Fruit fly (Drosophila melanogaster) whole organism, embryonic: Measurements from ENCODE around the gene Arpc4.

ENCODE experiments used
- Adf1 ChIP-seq: fragments of 200-800 bp; sonication (Bioruptor generic); IDR thresholded peaks from 2 replicates; pipeline ENCODE4 v1.3.6; 2022; ENCODE audit warnings: missing biosample characterization, missing genetic modification characterization
- B-H2 ChIP-seq: fragments of 200-800 bp; sonication (Bioruptor generic); optimal IDR thresholded peaks from 2 replicates; lab custom pipeline; 2018; ENCODE audit warnings: missing biosample characterization, mild to moderate bottlenecking, missing genetic modification characterization
- Bdp1 ChIP-seq: fragments of 200-800 bp; sonication (Bioruptor generic); optimal IDR thresholded peaks from 3 replicates; lab custom pipeline; 2016; ENCODE audit warnings: missing biosample characterization, missing genetic modification characterization
- Blimp-1 ChIP-seq: fragments of 200-800 bp; sonication (Bioruptor generic); optimal IDR thresholded peaks from 3 replicates; lab custom pipeline; 2018; ENCODE audit warnings: missing biosample characterization, missing genetic modification characterization, mild to moderate bottlenecking, moderate library complexity, missing genetic modification reagents
- CG1024 ChIP-seq: fragments of 200-800 bp; sonication (Bioruptor generic); IDR thresholded peaks from 2 replicates; pipeline ENCODE4 v1.3.6; 2022; ENCODE audit warnings: missing biosample characterization, missing genetic modification characterization
- CG13894 ChIP-seq: fragments of 200-800 bp; sonication (Bioruptor generic); optimal IDR thresholded peaks from 3 replicates; lab custom pipeline; 2018; ENCODE audit warnings: missing biosample characterization, mild to moderate bottlenecking, missing genetic modification characterization, moderate library complexity
- CG1603 ChIP-seq: fragments of 200-800 bp; sonication (Bioruptor generic); optimal IDR thresholded peaks from 2 replicates; lab custom pipeline; 2019; ENCODE audit warnings: missing biosample characterization, mild to moderate bottlenecking, missing genetic modification characterization, moderate library complexity
- CG17912 ChIP-seq: fragments of 200-800 bp; sonication (Bioruptor generic); optimal IDR thresholded peaks from 2 replicates; lab custom pipeline; 2018; ENCODE audit warnings: missing biosample characterization, mild to moderate bottlenecking, missing genetic modification characterization
- CG2120 ChIP-seq: fragments of 200-800 bp; sonication (Bioruptor generic); optimal IDR thresholded peaks from 3 replicates; lab custom pipeline; 2016; ENCODE audit warnings: missing biosample characterization, missing genetic modification characterization
- CG34224 ChIP-seq: fragments of 200-800 bp; sonication (Bioruptor generic); IDR thresholded peaks from 3 replicates; pipeline ENCODE4 v1.3.6; 2022; ENCODE audit warnings: missing biosample characterization, missing genetic modification characterization; ENCODE audit not compliant: partially characterized antibody
- CG34376 ChIP-seq: fragments of 200-800 bp; sonication (Bioruptor generic); optimal IDR thresholded peaks from 2 replicates; lab custom pipeline; 2018; ENCODE audit warnings: missing biosample characterization, mild to moderate bottlenecking, missing genetic modification characterization
- CG34422 ChIP-seq: fragments of 200-800 bp; sonication (Bioruptor generic); IDR thresholded peaks from 3 replicates; pipeline ENCODE4 v1.3.6; 2022; ENCODE audit warnings: missing biosample characterization, missing genetic modification characterization
- CG42726 ChIP-seq: fragments of 200-800 bp; sonication (Bioruptor generic); IDR thresholded peaks from 2 replicates; pipeline ENCODE4 v1.3.6; 2022; ENCODE audit warnings: missing biosample characterization, missing genetic modification characterization; ENCODE audit not compliant: partially characterized antibody
- CG4328 ChIP-seq: fragments of 200-800 bp; sonication (Bioruptor generic); optimal IDR thresholded peaks from 3 replicates; lab custom pipeline; 2017; ENCODE audit warnings: missing biosample characterization, missing genetic modification reagents, missing genetic modification characterization
- CG4617 ChIP-seq: fragments of 200-800 bp; sonication (Bioruptor generic); optimal IDR thresholded peaks from 3 replicates; lab custom pipeline; 2016; ENCODE audit warnings: missing biosample characterization, missing genetic modification characterization, borderline replicate concordance
- CG7372 ChIP-seq: fragments of 200-800 bp; sonication (Bioruptor generic); IDR thresholded peaks from 2 replicates; pipeline ENCODE4 v1.3.6; 2022; ENCODE audit warnings: missing biosample characterization, missing genetic modification characterization
- CG9932 ChIP-seq: fragments of 200-800 bp; sonication (Bioruptor generic); IDR thresholded peaks from 2 replicates; pipeline ENCODE4 v1.3.6; 2022; ENCODE audit warnings: missing biosample characterization, missing genetic modification characterization
- Deaf1 ChIP-seq: fragments of 200-800 bp; optimal IDR thresholded peaks from 3 replicates; lab custom pipeline; 2019; ENCODE audit warnings: missing biosample characterization, mild to moderate bottlenecking, missing genetic modification characterization, moderate library complexity
- Fer3 ChIP-seq: fragments of 200-800 bp; sonication (Bioruptor generic); optimal IDR thresholded peaks from 2 replicates; lab custom pipeline; 2018; ENCODE audit warnings: missing biosample characterization, mild to moderate bottlenecking, missing genetic modification characterization, moderate library complexity
- MTF-1 ChIP-seq: fragments of 200-800 bp; sonication (Bioruptor generic); optimal IDR thresholded peaks from 2 replicates; lab custom pipeline; 2018; ENCODE audit warnings: missing biosample characterization, mild to moderate bottlenecking, missing genetic modification characterization, borderline replicate concordance
- Meics ChIP-seq: fragments of 200-800 bp; sonication (Bioruptor generic); optimal IDR thresholded peaks from 2 replicates; lab custom pipeline; 2017; ENCODE audit warnings: missing biosample characterization, mild to moderate bottlenecking, missing genetic modification characterization
- Ptx1 ChIP-seq: fragments of 200-800 bp; sonication (Bioruptor generic); IDR thresholded peaks from 2 replicates; pipeline ENCODE4 v1.3.6; 2022; ENCODE audit warnings: missing biosample characterization, missing genetic modification characterization
- Rfx ChIP-seq: fragments of 200-800 bp; sonication (Bioruptor generic); IDR thresholded peaks from 2 replicates; pipeline ENCODE4 v1.3.6; 2022; ENCODE audit warnings: missing biosample characterization, missing genetic modification characterization
- Scr ChIP-seq: fragments of 200-800 bp; sonication (Bioruptor generic); IDR thresholded peaks from 2 replicates; pipeline ENCODE4 v1.3.6; 2022; ENCODE audit warnings: missing biosample characterization, missing genetic modification characterization; ENCODE audit not compliant: partially characterized antibody
- Six4 ChIP-seq: fragments of 200-800 bp; sonication (Bioruptor generic); optimal IDR thresholded peaks from 2 replicates; lab custom pipeline; 2016; ENCODE audit warnings: missing biosample characterization, missing genetic modification characterization
- Xrp1 ChIP-seq: fragments of 200-800 bp; sonication (Bioruptor generic); IDR thresholded peaks from 2 replicates; pipeline ENCODE4 v1.3.6; 2022; ENCODE audit warnings: missing biosample characterization, missing genetic modification characterization
- abd-A ChIP-seq: fragments of 200-800 bp; sonication (Bioruptor generic); optimal IDR thresholded peaks from 3 replicates; lab custom pipeline; 2019; ENCODE audit warnings: missing biosample characterization, mild to moderate bottlenecking, missing genetic modification characterization, moderate library complexity
- amos ChIP-seq: fragments of 200-800 bp; sonication (Bioruptor generic); IDR thresholded peaks from 2 replicates; pipeline ENCODE4 v1.3.6; 2022; ENCODE audit warnings: missing biosample characterization, missing genetic modification characterization; ENCODE audit not compliant: partially characterized antibody
- ato ChIP-seq: fragments of 200-800 bp; sonication (Bioruptor generic); IDR thresholded peaks from 2 replicates; pipeline ENCODE4 v1.3.6; 2022; ENCODE audit warnings: missing biosample characterization, missing genetic modification characterization; ENCODE audit not compliant: partially characterized antibody
- bbx ChIP-seq: fragments of 200-800 bp; sonication (Bioruptor generic); IDR thresholded peaks from 2 replicates; pipeline ENCODE4 v1.3.6; 2022; ENCODE audit warnings: missing biosample characterization, missing genetic modification characterization; ENCODE audit not compliant: partially characterized antibody
- cato ChIP-seq: fragments of 200-800 bp; sonication (Bioruptor generic); optimal IDR thresholded peaks from 2 replicates; lab custom pipeline; 2016; ENCODE audit warnings: missing biosample characterization, missing genetic modification characterization, borderline replicate concordance
- caup ChIP-seq: fragments of 200-800 bp; sonication (Bioruptor generic); optimal IDR thresholded peaks from 3 replicates; lab custom pipeline; 2017; ENCODE audit warnings: missing biosample characterization, mild to moderate bottlenecking, missing genetic modification characterization, moderate library complexity; ENCODE audit not compliant: severe bottlenecking
- chinmo ChIP-seq: fragments of 200-800 bp; sonication (Bioruptor generic); IDR thresholded peaks from 4 replicates; pipeline ENCODE4 v1.3.6; 2022; ENCODE audit warnings: missing biosample characterization, missing genetic modification characterization; ENCODE audit not compliant: partially characterized antibody
- chm ChIP-seq: fragments of 200-800 bp; sonication (Bioruptor generic); IDR thresholded peaks from 2 replicates; pipeline ENCODE4 v1.3.6; 2022; ENCODE audit warnings: missing biosample characterization, missing genetic modification characterization
- corto ChIP-seq: fragments of 200-800 bp; sonication (Bioruptor generic); optimal IDR thresholded peaks from 2 replicates; lab custom pipeline; 2016; ENCODE audit warnings: missing biosample characterization, mild to moderate bottlenecking, missing genetic modification characterization, moderate library complexity
- dpn ChIP-seq, 2 experiments: fragments of 200-800 bp; sonication (Bioruptor generic); optimal IDR thresholded peaks; 3 replicates each; lab custom pipeline; 2016; ENCODE audit warnings: missing biosample characterization in 2 of 2, missing genetic modification characterization in 2 of 2
- exex ChIP-seq: fragments of 200-800 bp; sonication (Bioruptor generic); optimal IDR thresholded peaks from 4 replicates; lab custom pipeline; 2018; ENCODE audit warnings: missing biosample characterization, mild to moderate bottlenecking, missing genetic modification characterization, moderate library complexity
- ftz-f1 ChIP-seq: fragments of 200-800 bp; sonication (Bioruptor generic); optimal IDR thresholded peaks from 2 replicates; lab custom pipeline; 2016; ENCODE audit warnings: missing biosample characterization, missing genetic modification characterization
- grn ChIP-seq: fragments of 200-800 bp; sonication (Bioruptor generic); optimal IDR thresholded peaks from 3 replicates; lab custom pipeline; 2017; ENCODE audit warnings: missing biosample characterization, missing genetic modification characterization
- hkb ChIP-seq, 2 experiments: fragments of 200-800 bp in 1 of 2; fragments of >200 bp in 1 of 2; sonication (Bioruptor generic) in 1 of 2; IDR thresholded peaks in 1 of 2; optimal IDR thresholded peaks in 1 of 2; 2 replicates each; pipeline versions ENCODE4 v1.3.6 to Lab custom; 2017 to 2022; ENCODE audit warnings: missing biosample characterization in 1 of 2, missing genetic modification characterization in 1 of 2
- lab ChIP-seq: fragments of 200-800 bp; sonication (Bioruptor generic); optimal IDR thresholded peaks from 3 replicates; lab custom pipeline; 2017; ENCODE audit warnings: missing biosample characterization, missing genetic modification characterization, mild to moderate bottlenecking, moderate library complexity, missing genetic modification reagents
- schlank ChIP-seq: fragments of 200-800 bp; sonication (Bioruptor generic); optimal IDR thresholded peaks from 2 replicates; lab custom pipeline; 2018; ENCODE audit warnings: missing biosample characterization, mild to moderate bottlenecking, missing genetic modification characterization
- sd ChIP-seq: fragments of 200-800 bp; sonication (Bioruptor generic); optimal IDR thresholded peaks from 3 replicates; lab custom pipeline; 2018; ENCODE audit warnings: missing biosample characterization, mild to moderate bottlenecking, missing genetic modification characterization, moderate library complexity
- so ChIP-seq: fragments of 200-800 bp; sonication (Bioruptor generic); IDR thresholded peaks from 3 replicates; pipeline ENCODE4 v1.3.6; 2022; ENCODE audit warnings: missing biosample characterization, missing genetic modification characterization
- ssp ChIP-seq: fragments of 200-800 bp; sonication (Bioruptor generic); IDR thresholded peaks from 2 replicates; pipeline ENCODE4 v1.3.6; 2022; ENCODE audit warnings: missing biosample characterization, missing genetic modification characterization
- stc ChIP-seq: fragments of 200-800 bp; sonication (Bioruptor generic); IDR thresholded peaks from 2 replicates; pipeline ENCODE4 v1.3.6; 2022; ENCODE audit warnings: missing biosample characterization, missing genetic modification characterization

Gene Arpc4

dm6 chr2L:6082157-6082645, 42.7 kb upstream of the Arpc4 start, which contains the start of gene Kr-h1 (continued):
- 0 out of 3 replicates have a peak, but pooled peaks have one; percentile 35 for TF ChIP-seq so (GFP tag; lab: Robert Waterston, UW)
- TF ChIP-seq Xrp1 (GFP tag; lab: Robert Waterston, UW): no peak
- TF ChIP-seq ssp (GFP tag; lab: Robert Waterston, UW): no peak
- 0 out of 2 replicates have a peak, but pooled peaks have one; percentile 17 for TF ChIP-seq Rfx (GFP tag; lab: Robert Waterston, UW)
- TF ChIP-seq ato (GFP tag; lab: Robert Waterston, UW): no peak
- 0 out of 2 replicates have a peak, but pooled peaks have one; percentile 21 for TF ChIP-seq stc (GFP tag; lab: Robert Waterston, UW)
- peak; percentile 3 for TF ChIP-seq Deaf1
- no peak for TF ChIP-seq CG4617 (GFP tag; lab: Kevin White, UChicago)
- peak; percentile 27 for TF ChIP-seq B-H2
- TF ChIP-seq Six4 (GFP tag; lab: Kevin White, UChicago): no peak
- 0 out of 2 replicates have a peak, but pooled peaks have one; percentile 44 for TF ChIP-seq chm (GFP tag; lab: Robert Waterston, UW)
- no peak for TF ChIP-seq dpn (GFP tag; optimal IDR thresholded peaks at IDR 0.05; lab: Kevin White, UChicago)
- TF ChIP-seq Blimp-1 (GFP tag; lab: Kevin White, UChicago): peak; percentile 37
- TF ChIP-seq CG2120 (GFP tag; lab: Kevin White, UChicago): no peak
- TF ChIP-seq CG34376: peak; percentile 14
- no peak for TF ChIP-seq CG1024 (GFP tag; lab: Robert Waterston, UW)
- TF ChIP-seq chinmo (GFP tag; lab: Robert Waterston, UW): peak; percentile 96
- peak; percentile 46 for TF ChIP-seq grn (GFP tag; lab: Kevin White, UChicago)
- TF ChIP-seq amos (GFP tag; lab: Robert Waterston, UW): peak; percentile 27; the same call in 1 of the 2 replicates
- TF ChIP-seq CG34224 (GFP tag; lab: Robert Waterston, UW): peak; percentile 39; the same call in 1 of the 3 replicates
- TF ChIP-seq bbx (GFP tag; lab: Robert Waterston, UW): no peak
- no peak for TF ChIP-seq cato (GFP tag; lab: Kevin White, UChicago)
- peak; percentile 26; the same call in 1 of the 3 replicates for TF ChIP-seq CG34422 (GFP tag; lab: Robert Waterston, UW)
- peak; percentile 63; the same call in 1 of the 2 replicates for TF ChIP-seq CG42726
- TF ChIP-seq abd-A: peak; percentile 6
- peak; percentile 100 for TF ChIP-seq Adf1 (GFP tag; lab: Robert Waterston, UW)
- TF ChIP-seq ftz-f1: peak; percentile 44
- TF ChIP-seq corto (GFP tag; lab: Kevin White, UChicago): peak; percentile 43
- TF ChIP-seq exex: peak; percentile 68
- TF ChIP-seq, all 482 proteins: peak for 35

dm6 chr2L:6082936-6083627, 41.9 kb upstream of the Arpc4 start:
- 0 out of 2 replicates have a peak, but pooled peaks have one; percentile 7 for TF ChIP-seq CG9932 (GFP tag; lab: Robert Waterston, UW)
- peak; percentile 56 for TF ChIP-seq lab (GFP tag; lab: Kevin White, UChicago)
- 0 out of 2 replicates have a peak, but pooled peaks have one; percentile 51 for TF ChIP-seq CG7372 (GFP tag; lab: Robert Waterston, UW)
- TF ChIP-seq Fer3 (tag; lab: Kevin White, UChicago): peak; percentile 45
- TF ChIP-seq Rfx (GFP tag; lab: Robert Waterston, UW): peak; percentile 10; the same call in 1 of the 2 replicates
- peak; percentile 8 for TF ChIP-seq schlank
- peak; percentile 8 for TF ChIP-seq Bdp1 (GFP tag; lab: Kevin White, UChicago)
- TF ChIP-seq B-H2: peak; percentile 3
- peak; percentile 19 for TF ChIP-seq CG1603 (tag; lab: Kevin White, UChicago)
- peak; percentile 25 for TF ChIP-seq CG17912 (GFP tag; lab: Kevin White, UChicago)
- peak; percentile 55 for TF ChIP-seq CG13894
- peak; percentile 46 for TF ChIP-seq Meics (GFP tag; lab: Kevin White, UChicago)
- peak; percentile 55 for TF ChIP-seq caup (GFP tag; lab: Kevin White, UChicago)
- peak; percentile 52 for TF ChIP-seq CG4328
- no peak for TF ChIP-seq hkb (optimal IDR thresholded peaks at IDR 0.05; lab: Kevin White, UChicago)
- 0 out of 2 replicates have a peak, but pooled peaks have one; percentile 16 for TF ChIP-seq hkb (GFP tag; IDR thresholded peaks at IDR 0.05; lab: Robert Waterston, UW)
- TF ChIP-seq Ptx1 (GFP tag; lab: Robert Waterston, UW): no peak
- TF ChIP-seq sd (tag; lab: Kevin White, UChicago): peak; percentile 80
- TF ChIP-seq MTF-1: no peak
- TF ChIP-seq Scr (GFP tag; lab: Robert Waterston, UW): no peak
